Worm (Caenorhabditis elegans) whole organism, L3 larva: ENCODE measurements around the gene T06D8.2.

Experiments
- elt-1 ChIP-seq: fragments of 150-350 bp; optimal IDR thresholded peaks from 2 replicates; lab custom pipeline; 2014; ENCODE audit warnings: missing biosample characterization, missing genetic modification characterization
- snpc-4 ChIP-seq: fragments of 150-350 bp; optimal IDR thresholded peaks from 2 replicates; lab custom pipeline; 2014; ENCODE audit warnings: missing biosample characterization, missing genetic modification characterization

DNA sequence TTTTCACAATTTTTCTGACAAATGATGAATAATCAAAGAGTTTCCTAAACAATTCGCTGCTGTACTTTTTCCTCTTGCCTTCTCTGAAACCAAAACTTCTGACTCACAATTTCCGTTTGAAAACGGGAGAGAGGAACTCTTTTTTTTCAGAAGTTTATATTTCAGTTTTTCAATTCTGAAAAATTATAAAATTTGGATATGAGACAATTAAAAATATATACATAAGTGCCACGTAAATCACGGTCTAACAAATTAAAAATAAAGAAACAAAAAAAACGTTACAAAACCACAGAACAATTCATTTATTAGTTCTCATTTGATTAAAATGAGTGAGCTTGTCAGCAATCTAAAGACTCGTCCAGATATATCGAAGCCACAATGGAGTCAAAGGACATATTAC is 40.8 kb upstream of the T06D8.2 start, which contains the start of gene sfxn-1.2:
- TF ChIP-seq snpc-4 (tag; lab: Kevin White, UChicago) (no peak), elt-1 (tag; lab: Kevin White, UChicago) (no peak)
